Worm (Caenorhabditis elegans) whole organism, L3 larva: ENCODE results near the gene tnt-2.

ENCODE experiments used
- daf-12 ChIP-seq: fragments of 150-350 bp; optimal IDR thresholded peaks from 2 replicates; lab custom pipeline; 2014; ENCODE audit warnings: missing biosample characterization, missing genetic modification reagents, missing genetic modification characterization
- fos-1 ChIP-seq: fragments of 150-350 bp; optimal IDR thresholded peaks from 2 replicates; lab custom pipeline; 2014; ENCODE audit warnings: missing biosample characterization, missing genetic modification characterization
- hmg-11 ChIP-seq: sonication (generic microtip); optimal IDR thresholded peaks from 2 replicates; lab custom pipeline; 2016; ENCODE audit warnings: missing genetic modification characterization, missing compliant biosample characterization
- jun-1 ChIP-seq: fragments of 150-350 bp; optimal IDR thresholded peaks from 2 replicates; lab custom pipeline; 2014; ENCODE audit warnings: missing biosample characterization, missing genetic modification reagents, missing genetic modification characterization
- lin-39 ChIP-seq: fragments of 150-350 bp; optimal IDR thresholded peaks from 2 replicates; lab custom pipeline; 2018; ENCODE audit warnings: missing biosample characterization, missing genetic modification reagents, missing genetic modification characterization
- nhr-11 ChIP-seq: fragments of 150-350 bp; optimal IDR thresholded peaks from 2 replicates; lab custom pipeline; 2014; ENCODE audit warnings: missing biosample characterization, missing genetic modification characterization
- snpc-4 ChIP-seq: fragments of 150-350 bp; optimal IDR thresholded peaks from 2 replicates; lab custom pipeline; 2014; ENCODE audit warnings: missing biosample characterization, missing genetic modification characterization
- unc-62 ChIP-seq: fragments of 150-350 bp; sonication (generic microtip); optimal IDR thresholded peaks from 4 replicates; lab custom pipeline; 2014; ENCODE audit warnings: missing biosample characterization, missing genetic modification reagents, missing genetic modification characterization
- ztf-4 ChIP-seq: fragments of 150-350 bp; optimal IDR thresholded peaks from 2 replicates; lab custom pipeline; 2014; ENCODE audit warnings: missing biosample characterization, missing genetic modification characterization

- TF ChIP-seq nhr-11 (tag; lab: Kevin White, UChicago) (no peak), unc-62 (GFP tag; lab: Kevin White, UChicago) (no peak), ztf-4 (no peak), fos-1 (tag; lab: Kevin White, UChicago) (no peak), daf-12 (tag; lab: Kevin White, UChicago) (no peak), hmg-11 (tag; lab: Kevin White, UChicago) (no peak), jun-1 (tag; lab: Kevin White, UChicago) (no peak), lin-39 (tag; lab: Kevin White, UChicago) (no peak), snpc-4 (tag; lab: Kevin White, UChicago) (no peak)
Observed at ce11 chrX:8714845-8715244, 8.5 kb downstream of the tnt-2 start.
